Worm (Caenorhabditis elegans) whole organism, midembryonic: ENCODE results near the gene C36E8.6.

Source experiments
- T22C8.4 ChIP-seq: fragments of 200-800 bp; sonication (Bioruptor generic); IDR thresholded peaks from 2 replicates; pipeline ENCODE4 v1.3.6; 2022; ENCODE audit warnings: missing genetic modification characterization, missing compliant biosample characterization
- cog-1 ChIP-seq: sonication (generic microtip); optimal IDR thresholded peaks from 2 replicates; lab custom pipeline; 2016; ENCODE audit warnings: missing genetic modification characterization, missing compliant biosample characterization
- flt-1 ChIP-seq: fragments of 200-800 bp; sonication (Bioruptor generic); IDR thresholded peaks from 2 replicates; pipeline ENCODE4 v1.3.6; 2022; ENCODE audit warnings: missing genetic modification characterization, missing compliant biosample characterization
- klf-2 ChIP-seq: fragments of 200-800 bp; sonication (Bioruptor generic); conservative IDR thresholded peaks from 2 replicates; pipeline ENCODE4 v1.3.6; 2022; ENCODE audit warnings: missing genetic modification reagents, missing genetic modification characterization, missing compliant biosample characterization
- med-1 ChIP-seq: sonication (generic microtip); optimal IDR thresholded peaks from 2 replicates; lab custom pipeline; 2017; ENCODE audit warnings: missing genetic modification characterization, mild to moderate bottlenecking, missing compliant biosample characterization, antibody characterized with exemption, missing genetic modification reagents; ENCODE audit not compliant: insufficient read depth
- ref-1 ChIP-seq: fragments of 200-800 bp; sonication (Bioruptor generic); conservative IDR thresholded peaks from 2 replicates; pipeline ENCODE4 v1.3.6; 2022; ENCODE audit warnings: missing genetic modification reagents, missing genetic modification characterization, missing compliant biosample characterization
- tab-1 ChIP-seq: fragments of 200-800 bp; sonication (Bioruptor generic); IDR thresholded peaks from 2 replicates; pipeline ENCODE4 v1.3.6; 2022; ENCODE audit warnings: missing genetic modification characterization, missing compliant biosample characterization
- ztf-23 ChIP-seq: fragments of 200-800 bp; sonication (Bioruptor generic); IDR thresholded peaks from 2 replicates; pipeline ENCODE4 v1.3.6; 2022; ENCODE audit warnings: missing genetic modification reagents, missing genetic modification characterization, missing compliant biosample characterization
- ztf-29 ChIP-seq: fragments of 200-800 bp; sonication (Bioruptor generic); IDR thresholded peaks from 2 replicates; pipeline ENCODE4 v1.3.6; 2022; ENCODE audit warnings: missing genetic modification reagents, missing genetic modification characterization, missing compliant biosample characterization

C36E8.6 gene

DNA sequence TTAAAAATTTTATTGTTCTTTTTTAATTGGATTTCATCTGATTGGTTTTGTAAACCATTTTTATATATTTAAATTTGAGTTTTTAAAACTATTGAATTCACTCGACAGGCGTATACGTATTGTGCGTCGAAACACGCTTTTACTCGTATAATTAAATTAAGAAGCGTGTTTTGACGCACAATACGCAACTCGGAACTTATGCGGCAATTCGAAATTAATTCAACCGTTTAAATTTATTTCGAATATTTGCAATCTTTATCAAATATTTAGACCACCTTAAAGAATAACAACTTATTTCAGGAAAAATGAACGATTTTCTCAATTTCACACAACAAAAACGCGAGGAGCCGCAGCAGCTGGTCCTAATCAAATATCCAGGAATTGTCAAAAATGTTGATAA lies 34.0 kb downstream of the C36E8.6 start, which contains the start of gene tftc-5:
Gene tftc-5, plus strand, starts transcription at position 301 of the 400 bp plus-strand sequence.
- no peak for TF ChIP-seq flt-1
- no peak for TF ChIP-seq cog-1 (tag; lab: Kevin White, UChicago)
- TF ChIP-seq ztf-29: no peak
- TF ChIP-seq tab-1 (GFP tag; lab: Robert Waterston, UW): no peak
- no peak for TF ChIP-seq med-1 (GFP tag; lab: Kevin White, UChicago)
- TF ChIP-seq klf-2 (GFP tag; lab: Robert Waterston, UW): no peak
- no peak for TF ChIP-seq ref-1 (GFP tag; lab: Robert Waterston, UW)
- no peak for TF ChIP-seq T22C8.4 (GFP tag; lab: Robert Waterston, UW)
- no peak for TF ChIP-seq ztf-23 (GFP tag; lab: Robert Waterston, UW)

DNA sequence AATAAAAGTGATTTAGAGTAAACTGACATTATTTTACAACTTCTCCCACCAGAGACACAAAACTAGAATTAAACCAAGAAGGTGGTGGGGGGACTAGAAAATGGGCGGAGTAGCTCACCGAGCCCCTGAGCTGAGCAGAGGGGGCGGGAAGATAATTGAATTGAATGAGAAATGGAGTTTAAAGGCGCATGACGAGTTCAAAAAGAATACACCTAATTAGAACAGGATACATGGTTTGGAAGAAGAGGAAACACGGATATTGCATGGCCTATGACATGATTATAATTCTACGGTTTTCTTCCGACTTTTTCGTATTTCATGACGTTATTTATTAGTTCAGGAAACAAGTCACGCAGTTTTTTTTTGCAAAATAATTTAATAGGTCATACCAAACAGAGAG lies 40.2 kb downstream of the C36E8.6 start, which contains the start of gene T02C12.5:
Gene T02C12.5, minus strand, starts transcription at position 101 of the 400 bp plus-strand sequence.
- TF ChIP-seq med-1 (GFP tag; lab: Kevin White, UChicago) (no peak), flt-1 (no peak), klf-2 (GFP tag; lab: Robert Waterston, UW) (no peak), ztf-29 (no peak), T22C8.4 (GFP tag; lab: Robert Waterston, UW) (no peak), ref-1 (GFP tag; lab: Robert Waterston, UW) (no peak), cog-1 (tag; lab: Kevin White, UChicago) (no peak), tab-1 (GFP tag; lab: Robert Waterston, UW) (no peak), ztf-23 (GFP tag; lab: Robert Waterston, UW) (no peak)

DNA sequence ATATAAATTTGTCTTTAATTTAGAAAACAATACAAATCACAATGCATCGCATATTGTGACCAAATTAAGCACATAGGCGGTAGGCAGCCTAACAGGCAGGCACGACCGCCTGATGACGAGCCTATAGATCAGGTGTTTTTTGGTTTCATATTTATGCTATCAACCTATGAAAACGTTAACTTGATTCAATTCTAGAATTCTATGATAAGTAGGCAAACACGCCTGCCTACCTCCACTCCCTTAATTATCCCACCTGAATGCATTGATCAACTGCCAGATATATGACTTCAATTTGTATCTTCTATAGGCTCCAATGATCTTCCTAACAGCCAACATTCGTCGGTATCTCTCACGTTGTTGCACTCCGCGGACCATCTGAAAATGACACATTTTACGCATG lies 43.0 kb downstream of the C36E8.6 start:
- TF ChIP-seq flt-1 (no peak), tab-1 (GFP tag; lab: Robert Waterston, UW) (no peak)

DNA sequence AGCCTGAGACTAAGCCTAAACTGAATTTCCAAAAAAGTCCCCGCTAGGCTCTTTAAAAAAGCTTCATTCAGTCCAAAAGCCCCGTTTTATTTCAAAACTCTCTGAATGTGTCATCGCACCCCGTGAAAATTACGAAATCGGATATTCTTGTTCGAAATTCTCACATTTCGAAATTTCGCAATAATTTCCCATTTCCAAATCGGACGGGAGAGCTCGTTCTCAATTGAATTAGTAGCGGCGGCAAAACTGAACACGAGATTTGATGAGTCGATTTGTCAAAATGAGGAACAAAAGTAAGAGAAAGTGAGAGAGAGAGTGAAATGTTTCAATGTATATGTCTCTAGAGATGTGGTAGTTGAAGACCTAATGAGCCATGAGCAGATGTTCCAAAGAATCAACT lies 47.1 kb downstream of the C36E8.6 start:
- TF ChIP-seq med-1 (GFP tag; lab: Kevin White, UChicago) (no peak), tab-1 (GFP tag; lab: Robert Waterston, UW) (no peak), T22C8.4 (GFP tag; lab: Robert Waterston, UW) (no peak), ztf-29 (no peak), flt-1 (no peak), ztf-23 (GFP tag; lab: Robert Waterston, UW) (no peak), klf-2 (GFP tag; lab: Robert Waterston, UW) (no peak), ref-1 (GFP tag; lab: Robert Waterston, UW) (no peak), cog-1 (tag; lab: Kevin White, UChicago) (no peak)

- TF ChIP-seq flt-1 (no peak), tab-1 (GFP tag; lab: Robert Waterston, UW) (no peak), klf-2 (GFP tag; lab: Robert Waterston, UW) (no peak), ztf-29 (no peak), ztf-23 (GFP tag; lab: Robert Waterston, UW) (no peak), ref-1 (GFP tag; lab: Robert Waterston, UW) (no peak), cog-1 (tag; lab: Kevin White, UChicago) (no peak), T22C8.4 (GFP tag; lab: Robert Waterston, UW) (no peak), med-1 (GFP tag; lab: Kevin White, UChicago) (no peak)
These were observed 48.9 kb downstream of the C36E8.6 start, which contains the start of gene hum-5 for ce11 chrIII:4036740-4037139. hum-5 (minus strand) TSS chrIII:4036840.

- no peak for TF ChIP-seq med-1 (GFP tag; lab: Kevin White, UChicago)
- no peak for TF ChIP-seq T22C8.4 (GFP tag; lab: Robert Waterston, UW)
- TF ChIP-seq ztf-23 (GFP tag; lab: Robert Waterston, UW): no peak
- no peak for TF ChIP-seq ref-1 (GFP tag; lab: Robert Waterston, UW)
- no peak for TF ChIP-seq flt-1
- no peak for TF ChIP-seq ztf-29
- TF ChIP-seq klf-2 (GFP tag; lab: Robert Waterston, UW): no peak
- TF ChIP-seq tab-1 (GFP tag; lab: Robert Waterston, UW): no peak
- no peak for TF ChIP-seq cog-1 (tag; lab: Kevin White, UChicago)
These were observed 49.5 kb downstream of the C36E8.6 start for ce11 chrIII:4037332-4037731.
